Fruit fly (Drosophila melanogaster): Measurements from ENCODE around the gene Ho.
A peak's percentile ranks its signal among the peaks of the same experiment; 100 is the strongest.

Ho gene

DNA sequence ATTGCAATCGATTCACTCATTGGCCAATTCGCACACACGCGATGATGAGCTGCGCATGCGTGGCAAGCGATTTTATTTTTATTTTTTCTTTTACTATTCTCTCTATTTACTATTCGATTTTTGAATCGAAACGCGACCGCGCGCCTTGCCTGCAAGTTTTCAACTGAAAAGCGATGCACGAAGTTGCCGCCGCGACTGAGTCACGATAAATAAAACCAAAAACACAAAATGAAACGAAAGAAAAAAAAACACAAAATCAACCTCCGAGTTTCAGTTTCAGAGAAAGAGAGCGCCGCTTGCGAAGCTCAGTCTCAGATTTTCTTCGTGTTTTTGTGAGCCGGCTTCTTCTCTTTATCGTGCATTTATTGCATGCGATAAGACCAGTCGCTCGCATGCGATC is 32.7 kb upstream of the Ho start (continued):
- TF ChIP-seq eg (GFP tag; IDR thresholded peaks at IDR 0.05) (peak; percentile 87), CG6808 (GFP tag; optimal IDR thresholded peaks at IDR 0.05) (peak; percentile 92), CG1621 (tag; optimal IDR thresholded peaks at IDR 0.05) (peak; percentile 71), Sox14 (GFP tag; optimal IDR thresholded peaks at IDR 0.05) (peak; percentile 9), cyc (GFP tag; optimal IDR thresholded peaks at IDR 0.05) (no peak), CG32006 (GFP tag; optimal IDR thresholded peaks at IDR 0.05) (no peak), svp (GFP tag) (peak; percentile 65)

DNA sequence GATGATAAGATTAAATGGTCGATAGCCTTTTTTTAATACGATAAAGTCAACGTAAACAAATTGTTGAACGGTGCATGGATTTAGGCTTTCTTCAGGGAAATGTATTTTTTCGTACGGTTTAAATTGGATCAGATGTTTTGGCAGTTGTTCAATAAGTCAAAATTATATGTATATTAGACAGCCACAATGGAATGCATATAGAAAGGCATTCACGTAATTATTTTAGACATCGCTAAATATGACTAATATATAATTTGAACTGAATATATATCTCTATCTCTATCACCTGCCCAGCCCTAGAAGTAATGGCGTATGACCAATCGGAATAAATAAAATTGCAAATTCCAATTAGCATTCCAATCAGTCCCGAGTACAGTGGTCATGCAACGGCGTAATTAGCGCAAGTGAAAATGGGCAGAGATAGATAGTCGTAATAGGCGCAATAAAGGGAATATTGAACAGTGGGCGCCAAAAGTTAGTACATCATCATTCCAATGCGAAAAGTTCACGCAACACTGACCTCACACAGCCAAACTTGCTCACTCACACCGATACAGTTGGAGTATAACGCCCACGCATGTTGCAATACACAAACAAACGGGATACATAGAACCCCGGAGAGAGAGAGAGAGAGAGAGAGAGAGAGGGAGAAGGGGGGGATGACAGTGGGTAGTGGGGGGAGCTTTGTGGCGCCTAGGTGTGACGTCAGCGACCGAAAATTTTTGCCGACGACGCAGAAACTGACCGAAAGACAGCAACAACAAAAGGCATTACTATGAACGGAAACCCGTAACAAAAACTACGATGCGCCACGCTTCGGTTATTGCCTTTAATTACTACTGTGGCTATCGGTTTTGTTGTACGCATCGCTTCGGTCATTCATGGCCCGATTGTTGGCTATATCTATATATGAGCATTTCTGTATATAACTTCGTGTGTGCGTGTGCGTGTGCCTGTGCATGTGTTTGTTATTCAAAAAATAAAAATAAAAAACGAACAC is 30.9 kb upstream of the Ho start:
- TF ChIP-seq vri (GFP tag; optimal IDR thresholded peaks at IDR 0.05): no peak
- no peak for TF ChIP-seq CG8632 (GFP tag; optimal IDR thresholded peaks at IDR 0.05)
- no peak for TF ChIP-seq CG11902 (GFP tag; optimal IDR thresholded peaks at IDR 0.05)
- TF ChIP-seq Sox102F (GFP tag; optimal IDR thresholded peaks at IDR 0.05): no peak
- no peak for TF ChIP-seq fd59A (GFP tag; optimal IDR thresholded peaks at IDR 0.05)
- TF ChIP-seq topi (GFP tag; optimal IDR thresholded peaks at IDR 0.05): no peak
- 0 out of 3 replicates have a peak, but pooled peaks have one; percentile 29 for TF ChIP-seq CG6163 (GFP tag; IDR thresholded peaks at IDR 0.05)
- TF ChIP-seq Eip93F (GFP tag; optimal IDR thresholded peaks at IDR 0.05): peak; percentile 51
- TF ChIP-seq Ets21C (GFP tag; optimal IDR thresholded peaks at IDR 0.05): no peak
- no peak for TF ChIP-seq Lpt (GFP tag; optimal IDR thresholded peaks at IDR 0.05)
- TF ChIP-seq CG6792 (GFP tag; optimal IDR thresholded peaks at IDR 0.05): no peak
- no peak for TF ChIP-seq acj6 (GFP tag; optimal IDR thresholded peaks at IDR 0.05)
- no peak for TF ChIP-seq pdm3 (GFP tag; optimal IDR thresholded peaks at IDR 0.05)
- no peak for TF ChIP-seq spab (GFP tag; optimal IDR thresholded peaks at IDR 0.05)
- 0 out of 3 replicates have a peak, but pooled peaks have one; percentile 32 for TF ChIP-seq eg (GFP tag; IDR thresholded peaks at IDR 0.05)
- TF ChIP-seq OdsH (GFP tag; optimal IDR thresholded peaks at IDR 0.05): no peak
- TF ChIP-seq CG6276 (GFP tag; optimal IDR thresholded peaks at IDR 0.05): no peak
- TF ChIP-seq CG10669 (GFP tag; optimal IDR thresholded peaks at IDR 0.05): no peak
- no peak for TF ChIP-seq Hr4 (GFP tag; optimal IDR thresholded peaks at IDR 0.05)
- peak; percentile 4 for TF ChIP-seq Eip78C (GFP tag)
- TF ChIP-seq svp (GFP tag): peak; percentile 12

DNA sequence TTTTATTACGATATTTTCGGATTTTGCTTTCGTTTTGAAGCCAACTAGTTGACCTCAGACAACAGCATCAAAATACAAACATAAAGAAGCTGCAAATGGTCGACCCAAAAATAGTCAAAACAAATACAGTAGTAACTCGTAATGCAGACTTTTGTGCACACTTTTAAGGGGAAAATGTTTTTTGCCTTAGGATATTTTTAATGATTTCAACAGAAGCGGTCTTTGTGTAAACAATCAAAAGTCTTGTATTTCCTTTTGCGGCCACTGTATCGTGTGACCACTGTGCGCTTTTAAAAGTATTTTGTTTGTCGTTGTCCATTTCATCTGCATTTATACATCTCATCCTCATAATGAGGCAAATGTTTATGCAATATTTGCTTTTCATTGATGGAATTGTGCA is 30.1 kb upstream of the Ho start:
- TF ChIP-seq CG11762 (GFP tag; optimal IDR thresholded peaks at IDR 0.05; ENCODE audit: insufficient read depth) (peak; percentile 83), eg (GFP tag; IDR thresholded peaks at IDR 0.05) (peak; percentile 94), CG7368 (GFP tag; optimal IDR thresholded peaks at IDR 0.05) (peak; percentile 87), Blimp-1 (GFP tag; optimal IDR thresholded peaks at IDR 0.05) (peak; percentile 74), CG4318 (GFP tag; optimal IDR thresholded peaks at IDR 0.05) (peak; percentile 74), Eip93F (GFP tag; optimal IDR thresholded peaks at IDR 0.05) (no peak), pdm3 (GFP tag; optimal IDR thresholded peaks at IDR 0.05) (peak; percentile 91), CG3919 (GFP tag; optimal IDR thresholded peaks at IDR 0.05) (peak; percentile 90), fkh (GFP tag; optimal IDR thresholded peaks at IDR 0.05) (peak; percentile 68), Smox (GFP tag; optimal IDR thresholded peaks at IDR 0.05) (peak; percentile 85), OdsH (GFP tag; optimal IDR thresholded peaks at IDR 0.05) (peak; percentile 89), Sox102F (GFP tag; optimal IDR thresholded peaks at IDR 0.05) (peak; percentile 88), CG31627 (GFP tag; optimal IDR thresholded peaks at IDR 0.05) (peak; percentile 94), CG32006 (GFP tag; optimal IDR thresholded peaks at IDR 0.05) (peak; percentile 86), cyc (GFP tag; optimal IDR thresholded peaks at IDR 0.05) (peak; percentile 94), CG6163 (GFP tag; IDR thresholded peaks at IDR 0.05) (peak; percentile 94), salr (GFP tag; optimal IDR thresholded peaks at IDR 0.05) (peak; percentile 66 to 71), CG6276 (GFP tag; optimal IDR thresholded peaks at IDR 0.05) (peak; percentile 77), acj6 (GFP tag; optimal IDR thresholded peaks at IDR 0.05) (peak; percentile 90), CG10669 (GFP tag; optimal IDR thresholded peaks at IDR 0.05) (peak; percentile 80), CG3032 (tag; optimal IDR thresholded peaks at IDR 0.05) (peak; percentile 77), Eip78C (GFP tag) (peak; percentile 95), CG6792 (GFP tag; optimal IDR thresholded peaks at IDR 0.05) (peak; percentile 85), esn (GFP tag; optimal IDR thresholded peaks at IDR 0.05) (peak; percentile 88), CG34406 (GFP tag; optimal IDR thresholded peaks at IDR 0.05) (peak; percentile 81), Ets96B (tag; optimal IDR thresholded peaks at IDR 0.05) (peak; percentile 70), ss (GFP tag; optimal IDR thresholded peaks at IDR 0.05) (peak in 1 of 2 experiments; percentile 53), dac (GFP tag; optimal IDR thresholded peaks at IDR 0.05) (peak; percentile 51), CG8319 (GFP tag; optimal IDR thresholded peaks at IDR 0.05) (peak; percentile 82), spab (GFP tag; optimal IDR thresholded peaks at IDR 0.05) (peak; percentile 55), CG11902 (GFP tag; optimal IDR thresholded peaks at IDR 0.05) (peak; percentile 89), dsx (GFP tag; optimal IDR thresholded peaks at IDR 0.05; ENCODE audit: poor library complexity, severe bottlenecking) (peak; percentile 53)
